Fruit fly (Drosophila melanogaster): Measurements from ENCODE around the gene Atac1.

The Atac1 gene

dm6 chr2L:6971597-6972036 lies 11.5 kb upstream of the Atac1 start, which contains the start of gene snRNP-U1-70K (continued):
- TF ChIP-seq CG10431 (GFP tag; optimal IDR thresholded peaks at IDR 0.05) = no peak
- TF ChIP-seq Dp (GFP tag; optimal IDR thresholded peaks at IDR 0.05) = peak; percentile 55
- TF ChIP-seq CrebB (tag; optimal IDR thresholded peaks at IDR 0.05) = no peak
- TF ChIP-seq ssp (GFP tag; IDR thresholded peaks at IDR 0.05) = 0 out of 2 replicates have a peak, but pooled peaks have one; percentile 5
- TF ChIP-seq Stat92E (GFP tag; optimal IDR thresholded peaks at IDR 0.05) = peak in 1 of 3 experiments; percentile 5
- no peak for TF ChIP-seq da (GFP tag; optimal IDR thresholded peaks at IDR 0.05)
- no peak for TF ChIP-seq CG10959 (GFP tag; IDR thresholded peaks at IDR 0.05)
- peak; percentile 45 for TF ChIP-seq CG12391 (tag; optimal IDR thresholded peaks at IDR 0.05)
- no peak for TF ChIP-seq CG3163 (GFP tag; optimal IDR thresholded peaks at IDR 0.05)
- no peak for TF ChIP-seq slou (GFP tag; optimal IDR thresholded peaks at IDR 0.05)
- peak; percentile 19; the same call in 1 of the 2 replicates for TF ChIP-seq E2f2 (GFP tag; IDR thresholded peaks at IDR 0.05)
- peak; percentile 82 for TF ChIP-seq Lhr (GFP tag; optimal IDR thresholded peaks at IDR 0.05)
- peak in 1 of 2 experiments; percentile 43 for TF ChIP-seq insv (GFP tag; optimal IDR thresholded peaks at IDR 0.05)
- TF ChIP-seq gfzf (GFP tag; optimal IDR thresholded peaks at IDR 0.05) = peak; percentile 89
- TF ChIP-seq Dip2 (GFP tag; IDR thresholded peaks at IDR 0.05) = no peak
- TF ChIP-seq CG13424 (tag; optimal IDR thresholded peaks at IDR 0.05) = peak; percentile 10
- TF ChIP-seq Adf1 (GFP tag; IDR thresholded peaks at IDR 0.05) = peak; percentile 55
- no peak for TF ChIP-seq CG31365 (tag; optimal IDR thresholded peaks at IDR 0.05)
- TF ChIP-seq sob (GFP tag; IDR thresholded peaks at IDR 0.05) = no peak
- TF ChIP-seq CG6791 (GFP tag; IDR thresholded peaks at IDR 0.05; ENCODE audit: partially characterized antibody) = peak; percentile 51; the same call in 2 of the 3 replicates
- peak; percentile 86 for TF ChIP-seq YL-1 (GFP tag; optimal IDR thresholded peaks at IDR 0.05)
- TF ChIP-seq MTF-1 (GFP tag; optimal IDR thresholded peaks at IDR 0.05; ENCODE audit: borderline replicate concordance) = no peak
- TF ChIP-seq Hr3 (GFP tag; optimal IDR thresholded peaks at IDR 0.05) = no peak
- TF ChIP-seq so (GFP tag; IDR thresholded peaks at IDR 0.05) = no peak
- TF ChIP-seq Hey (tag; optimal IDR thresholded peaks at IDR 0.05) = no peak
- peak; percentile 62 for TF ChIP-seq zen (tag; optimal IDR thresholded peaks at IDR 0.05)
- no peak for TF ChIP-seq CG1024 (GFP tag; IDR thresholded peaks at IDR 0.05)
- TF ChIP-seq Gsc (GFP tag; IDR thresholded peaks at IDR 0.05) = no peak
- no peak for TF ChIP-seq hth (optimal IDR thresholded peaks at IDR 0.05)
- TF ChIP-seq sqz (GFP tag; optimal IDR thresholded peaks at IDR 0.05) = no peak
- TF ChIP-seq vvl (GFP tag; IDR thresholded peaks at IDR 0.05) = peak; percentile 41
- no peak for TF ChIP-seq hbn (GFP tag; IDR thresholded peaks at IDR 0.05; ENCODE audit: partially characterized antibody)
- TF ChIP-seq Rfx (GFP tag; IDR thresholded peaks at IDR 0.05) = peak; percentile 50
- no peak for TF ChIP-seq ewg (GFP tag; optimal IDR thresholded peaks at IDR 0.05)
- TF ChIP-seq CG17829 (tag; optimal IDR thresholded peaks at IDR 0.05) = peak; percentile 53
- TF ChIP-seq Meics (GFP tag; optimal IDR thresholded peaks at IDR 0.05) = no peak
- no peak for TF ChIP-seq CG9609 (GFP tag; optimal IDR thresholded peaks at IDR 0.05)
- TF ChIP-seq Dbx (GFP tag; IDR thresholded peaks at IDR 0.05) = no peak; the same call in 2 of the 3 replicates
- no peak for TF ChIP-seq scrt (GFP tag; optimal IDR thresholded peaks at IDR 0.05)
- TF ChIP-seq zen2 (GFP tag; IDR thresholded peaks at IDR 0.05; ENCODE audit: partially characterized antibody) = no peak
- no peak for TF ChIP-seq CG8924 (tag; optimal IDR thresholded peaks at IDR 0.05)
- peak; percentile 43; the same call in 1 of the 3 replicates for TF ChIP-seq CG34422 (GFP tag; IDR thresholded peaks at IDR 0.05)
- peak; percentile 44 for TF ChIP-seq CG9932 (GFP tag; IDR thresholded peaks at IDR 0.05)
- peak; percentile 88 for TF ChIP-seq CG4617 (GFP tag; optimal IDR thresholded peaks at IDR 0.05; ENCODE audit: borderline replicate concordance)
- peak; percentile 62 for TF ChIP-seq CG10267 (tag; optimal IDR thresholded peaks at IDR 0.05)
- TF ChIP-seq CG4424 (GFP tag; optimal IDR thresholded peaks at IDR 0.05) = no peak
- TF ChIP-seq CG15601 (tag; optimal IDR thresholded peaks at IDR 0.05) = no peak
- peak; percentile 98 for TF ChIP-seq bigmax (GFP tag; optimal IDR thresholded peaks at IDR 0.05)
- peak; percentile 94 for TF ChIP-seq pita (GFP tag; optimal IDR thresholded peaks at IDR 0.05)
- TF ChIP-seq BEAF-32 (GFP tag; optimal IDR thresholded peaks at IDR 0.05) = peak; percentile 40
